Fruit fly (Drosophila melanogaster) whole organism, prepupa: ENCODE results near the gene CG16888.

ENCODE experiments used
- Blimp-1 ChIP-seq: fragments of 200-800 bp; sonication (Bioruptor generic); optimal IDR thresholded peaks from 3 replicates; lab custom pipeline; 2017; ENCODE audit warnings: missing biosample characterization, missing genetic modification characterization, mild to moderate bottlenecking, moderate library complexity, missing genetic modification reagents
- CG10669 ChIP-seq: fragments of 200-800 bp; sonication (Bioruptor generic); optimal IDR thresholded peaks from 3 replicates; lab custom pipeline; 2018; ENCODE audit warnings: missing biosample characterization, mild to moderate bottlenecking, missing genetic modification characterization, moderate library complexity
- CG11294 ChIP-seq: fragments of 200-800 bp; sonication (Bioruptor generic); IDR thresholded peaks from 2 replicates; pipeline ENCODE4 v1.3.6; 2022; ENCODE audit warnings: missing biosample characterization, missing genetic modification characterization
- CG11762 ChIP-seq: fragments of 200-800 bp; sonication (Bioruptor generic); optimal IDR thresholded peaks from 3 replicates; lab custom pipeline; 2016; ENCODE audit warnings: missing biosample characterization, missing genetic modification characterization; ENCODE audit not compliant: insufficient read depth
- CG11902 ChIP-seq: fragments of 200-800 bp; sonication (Bioruptor generic); optimal IDR thresholded peaks from 3 replicates; lab custom pipeline; 2016; ENCODE audit warnings: missing biosample characterization, missing genetic modification characterization
- CG15336 ChIP-seq: fragments of 200-800 bp; sonication (Bioruptor generic); IDR thresholded peaks from 2 replicates; pipeline ENCODE4 v1.3.6; 2022; ENCODE audit warnings: missing biosample characterization, missing genetic modification characterization
- CG1621 ChIP-seq: fragments of 200-800 bp; sonication (Bioruptor generic); optimal IDR thresholded peaks from 3 replicates; lab custom pipeline; 2018; ENCODE audit warnings: missing biosample characterization, mild to moderate bottlenecking, missing genetic modification characterization
- CG3032 ChIP-seq: fragments of 200-800 bp; optimal IDR thresholded peaks from 2 replicates; lab custom pipeline; 2019; ENCODE audit warnings: missing biosample characterization, mild to moderate bottlenecking, missing genetic modification characterization, moderate library complexity
- CG31627 ChIP-seq: fragments of 200-800 bp; sonication (Bioruptor generic); optimal IDR thresholded peaks from 3 replicates; lab custom pipeline; 2016; ENCODE audit warnings: missing biosample characterization, missing genetic modification characterization
- CG3919 ChIP-seq: fragments of 200-800 bp; sonication (Bioruptor generic); optimal IDR thresholded peaks from 3 replicates; lab custom pipeline; 2016; ENCODE audit warnings: missing biosample characterization, missing genetic modification characterization
- CG4318 ChIP-seq: fragments of 200-800 bp; sonication (Bioruptor generic); optimal IDR thresholded peaks from 3 replicates; lab custom pipeline; 2017; ENCODE audit warnings: missing biosample characterization, mild to moderate bottlenecking, missing genetic modification characterization
- CG6163 ChIP-seq: fragments of 200-800 bp; sonication (Bioruptor generic); IDR thresholded peaks from 3 replicates; pipeline ENCODE4 v1.3.6; 2022; ENCODE audit warnings: missing biosample characterization, missing genetic modification characterization
- CG6276 ChIP-seq: fragments of 200-800 bp; sonication (Bioruptor generic); optimal IDR thresholded peaks from 2 replicates; lab custom pipeline; 2017; ENCODE audit warnings: missing biosample characterization, mild to moderate bottlenecking, missing genetic modification characterization
- CG6792 ChIP-seq: fragments of 200-800 bp; sonication (Bioruptor generic); optimal IDR thresholded peaks from 3 replicates; lab custom pipeline; 2016; ENCODE audit warnings: missing biosample characterization, missing genetic modification characterization
- CG6854 ChIP-seq: fragments of 200-800 bp; sonication (Bioruptor generic); optimal IDR thresholded peaks from 2 replicates; lab custom pipeline; 2017; ENCODE audit warnings: missing biosample characterization, mild to moderate bottlenecking, missing genetic modification characterization
- CG7368 ChIP-seq: fragments of 200-800 bp; sonication (Bioruptor generic); optimal IDR thresholded peaks from 3 replicates; lab custom pipeline; 2016; ENCODE audit warnings: missing biosample characterization, missing genetic modification characterization
- CG8119 ChIP-seq: fragments of 200-800 bp; sonication (Bioruptor generic); IDR thresholded peaks from 3 replicates; pipeline ENCODE4 v1.3.6; 2022; ENCODE audit warnings: missing biosample characterization, missing genetic modification characterization
- CG8319 ChIP-seq: fragments of 200-800 bp; sonication (Bioruptor generic); optimal IDR thresholded peaks from 3 replicates; lab custom pipeline; 2016; ENCODE audit warnings: missing biosample characterization, missing genetic modification characterization
- CG8632 ChIP-seq: fragments of 200-800 bp; sonication (Bioruptor generic); optimal IDR thresholded peaks from 3 replicates; lab custom pipeline; 2016; ENCODE audit warnings: missing biosample characterization, missing genetic modification characterization
- CG9139 ChIP-seq: fragments of 200-800 bp; sonication (Bioruptor generic); optimal IDR thresholded peaks from 3 replicates; lab custom pipeline; 2017; ENCODE audit warnings: missing biosample characterization, mild to moderate bottlenecking, missing genetic modification characterization
- Eip75B ChIP-seq: fragments of 200-800 bp; sonication (Bioruptor generic); optimal IDR thresholded peaks from 3 replicates; lab custom pipeline; 2016; ENCODE audit warnings: missing biosample characterization, missing genetic modification characterization
- Eip78C ChIP-seq: fragments of 200-800 bp; sonication (Bioruptor generic); peaks from one replicate; lab custom pipeline; 2016; ENCODE audit warnings: missing biosample characterization, missing genetic modification characterization
- Eip93F ChIP-seq: fragments of 200-800 bp; sonication (Bioruptor generic); optimal IDR thresholded peaks from 2 replicates; lab custom pipeline; 2016; ENCODE audit warnings: missing biosample characterization, mild to moderate bottlenecking, missing genetic modification characterization
- Ets96B ChIP-seq: fragments of 200-800 bp; optimal IDR thresholded peaks from 2 replicates; lab custom pipeline; 2019; ENCODE audit warnings: missing biosample characterization, mild to moderate bottlenecking, missing genetic modification characterization, moderate library complexity
- Gug ChIP-seq: fragments of 200-800 bp; sonication (Bioruptor generic); IDR thresholded peaks from 2 replicates; pipeline ENCODE4 v1.3.6; 2022; ENCODE audit warnings: missing biosample characterization, missing genetic modification characterization
- Hr38 ChIP-seq: sonication (Bioruptor generic); optimal IDR thresholded peaks from 2 replicates; lab custom pipeline; 2016; ENCODE audit warnings: missing biosample characterization, missing genetic modification characterization
- Hr4 ChIP-seq: fragments of 200-800 bp; sonication (Bioruptor generic); optimal IDR thresholded peaks from 3 replicates; lab custom pipeline; 2016; ENCODE audit warnings: missing biosample characterization, missing genetic modification characterization
- Lpt ChIP-seq: fragments of 200-800 bp; sonication (Bioruptor generic); optimal IDR thresholded peaks from 3 replicates; lab custom pipeline; 2016; ENCODE audit warnings: missing biosample characterization, missing genetic modification characterization
- OdsH ChIP-seq: fragments of 200-800 bp; sonication (Bioruptor generic); optimal IDR thresholded peaks from 3 replicates; lab custom pipeline; 2016; ENCODE audit warnings: missing biosample characterization, missing genetic modification characterization
- Sox14 ChIP-seq: fragments of 200-800 bp; sonication (Bioruptor generic); optimal IDR thresholded peaks from 3 replicates; lab custom pipeline; 2016; ENCODE audit warnings: missing biosample characterization, missing genetic modification characterization
- Sox15 ChIP-seq: fragments of 200-800 bp; sonication (Bioruptor generic); optimal IDR thresholded peaks from 3 replicates; lab custom pipeline; 2016; ENCODE audit warnings: missing biosample characterization, missing genetic modification characterization
- achi ChIP-seq: fragments of 200-800 bp; sonication (Bioruptor generic); optimal IDR thresholded peaks from 3 replicates; lab custom pipeline; 2016; ENCODE audit warnings: missing biosample characterization, missing genetic modification characterization
- dac ChIP-seq: fragments of 200-800 bp; sonication (Bioruptor generic); optimal IDR thresholded peaks from 2 replicates; lab custom pipeline; 2017; ENCODE audit warnings: missing biosample characterization, mild to moderate bottlenecking, missing genetic modification characterization
- dsx ChIP-seq: fragments of 200-800 bp; optimal IDR thresholded peaks from 3 replicates; lab custom pipeline; 2019; ENCODE audit warnings: missing biosample characterization, mild to moderate bottlenecking, missing genetic modification characterization, moderate library complexity; ENCODE audit not compliant: poor library complexity, severe bottlenecking
- esn ChIP-seq: fragments of 200-800 bp; sonication (Bioruptor generic); optimal IDR thresholded peaks from 2 replicates; lab custom pipeline; 2016; ENCODE audit warnings: missing biosample characterization, mild to moderate bottlenecking, missing genetic modification characterization, moderate library complexity
- fd85E ChIP-seq: fragments of 200-800 bp; sonication (Bioruptor generic); optimal IDR thresholded peaks from 3 replicates; lab custom pipeline; 2016; ENCODE audit warnings: missing biosample characterization, missing genetic modification characterization
- fkh ChIP-seq: fragments of 200-800 bp; sonication (Bioruptor generic); optimal IDR thresholded peaks from 3 replicates; lab custom pipeline; 2017; ENCODE audit warnings: missing biosample characterization, mild to moderate bottlenecking, missing genetic modification characterization, moderate library complexity
- lz ChIP-seq: fragments of 200-800 bp; sonication (Bioruptor generic); optimal IDR thresholded peaks from 3 replicates; lab custom pipeline; 2016; ENCODE audit warnings: missing biosample characterization, missing genetic modification characterization
- net ChIP-seq: fragments of 200-800 bp; sonication (Bioruptor generic); optimal IDR thresholded peaks from 3 replicates; lab custom pipeline; 2016; ENCODE audit warnings: missing biosample characterization, missing genetic modification characterization
- salr ChIP-seq, 2 experiments: fragments of 200-800 bp; sonication (Bioruptor generic); optimal IDR thresholded peaks; 3 replicates each; lab custom pipeline; 2016 to 2018; ENCODE audit warnings: missing biosample characterization in 2 of 2, missing genetic modification characterization in 2 of 2, mild to moderate bottlenecking in 1 of 2
- spab ChIP-seq: fragments of 200-800 bp; sonication (Bioruptor generic); optimal IDR thresholded peaks from 2 replicates; lab custom pipeline; 2017; ENCODE audit warnings: missing biosample characterization, mild to moderate bottlenecking, missing genetic modification characterization, missing genetic modification reagents
- svp ChIP-seq: fragments of 200-800 bp; sonication (Bioruptor generic); peaks from one replicate; lab custom pipeline; 2016; ENCODE audit warnings: missing biosample characterization, missing genetic modification characterization
- topi ChIP-seq: fragments of 200-800 bp; sonication (Bioruptor generic); optimal IDR thresholded peaks from 3 replicates; lab custom pipeline; 2016; ENCODE audit warnings: missing biosample characterization, missing genetic modification characterization
- vri ChIP-seq: fragments of 200-800 bp; sonication (Bioruptor generic); optimal IDR thresholded peaks from 3 replicates; lab custom pipeline; 2016; ENCODE audit warnings: missing biosample characterization, mild to moderate bottlenecking, missing genetic modification characterization

The CG16888 gene

DNA sequence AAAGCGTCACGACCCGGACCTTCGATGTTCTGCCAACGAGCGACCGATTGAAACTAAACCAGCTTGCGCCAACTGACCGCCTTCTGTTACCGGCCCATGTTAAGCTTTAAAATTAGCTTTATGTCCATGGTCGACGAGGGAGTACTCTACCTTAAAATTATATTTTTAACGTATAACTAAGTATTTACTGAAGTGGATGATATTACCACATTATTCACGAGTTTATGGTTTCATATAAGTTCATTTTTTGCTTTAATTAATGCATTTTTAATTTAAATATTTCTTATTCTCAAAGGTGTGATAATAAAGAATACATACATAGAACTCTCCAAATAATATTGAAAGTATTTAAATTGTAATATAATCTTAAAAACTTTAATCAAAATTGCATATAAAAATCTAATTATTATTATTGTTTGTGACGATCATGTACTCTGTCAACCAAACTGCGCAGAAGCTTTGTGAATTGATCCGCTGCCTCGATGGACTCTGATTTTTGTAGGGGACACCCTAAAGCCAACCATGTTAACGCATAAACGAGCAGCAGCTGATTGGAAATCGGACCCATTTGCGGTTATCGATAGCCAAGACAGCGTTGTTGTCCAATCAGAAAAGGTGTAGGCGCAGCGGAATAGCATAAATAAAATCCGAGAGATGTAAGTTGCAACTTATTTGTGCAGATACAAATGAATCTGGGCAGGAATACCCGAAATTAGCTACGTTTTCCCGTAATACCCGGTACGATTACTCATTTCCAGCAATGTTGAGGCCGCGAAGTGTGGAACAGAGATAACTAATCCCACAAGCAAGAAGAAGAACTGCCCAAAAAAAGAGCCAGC is 32.7 kb downstream of the CG16888 start, which contains the start of the genes CG9008 and p38b (continued):
- peak; percentile 84 for TF ChIP-seq CG4318 (GFP tag; lab: Kevin White, UChicago)
- peak; percentile 86 for TF ChIP-seq spab
- peak; percentile 89 for TF ChIP-seq esn (GFP tag; lab: Kevin White, UChicago)
- peak; percentile 60 for TF ChIP-seq CG31627 (GFP tag; lab: Kevin White, UChicago)
- peak; percentile 76 for TF ChIP-seq Sox15 (GFP tag; lab: Kevin White, UChicago)
- peak; percentile 80 for TF ChIP-seq OdsH (GFP tag; lab: Kevin White, UChicago)
- peak; percentile 68 for TF ChIP-seq topi (GFP tag; lab: Kevin White, UChicago)
- peak; percentile 71 for TF ChIP-seq CG3919
- TF ChIP-seq Ets96B: peak; percentile 88
- TF ChIP-seq dsx (GFP tag; lab: Kevin White, UChicago): peak; percentile 83
- peak; percentile 86 for TF ChIP-seq svp (GFP tag; lab: Kevin White, UChicago)
- TF ChIP-seq Hr4 (GFP tag; lab: Kevin White, UChicago): peak; percentile 71
- TF ChIP-seq Eip78C (GFP tag; lab: Kevin White, UChicago): peak; percentile 97
- TF ChIP-seq dac (GFP tag; lab: Kevin White, UChicago): peak; percentile 39
- peak; percentile 44; the same call in 1 of the 3 replicates for TF ChIP-seq CG6163 (GFP tag; lab: Robert Waterston, UW)
- peak; percentile 68 for TF ChIP-seq Eip75B
- TF ChIP-seq CG11902 (GFP tag; lab: Kevin White, UChicago): peak; percentile 67
- TF ChIP-seq salr (GFP tag; optimal IDR thresholded peaks at IDR 0.05; lab: Kevin White, UChicago): peak; percentile 19 to 86
- TF ChIP-seq CG10669 (GFP tag; lab: Kevin White, UChicago): peak; percentile 73

DNA sequence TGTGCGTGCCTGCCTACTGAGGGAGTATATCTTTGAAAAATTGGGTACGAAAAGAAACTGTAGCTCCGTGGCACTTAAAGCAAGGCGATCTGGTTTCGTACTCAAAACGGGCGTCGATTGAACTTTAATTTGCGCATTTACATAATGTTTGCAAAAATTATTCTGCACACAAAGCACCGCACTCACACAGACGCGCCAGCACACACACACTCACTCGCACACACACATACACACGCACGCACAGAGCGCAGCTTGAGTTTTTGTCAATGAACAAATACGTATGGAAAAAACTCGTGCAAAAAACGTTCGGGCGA is 33.3 kb downstream of the CG16888 start:
- TF ChIP-seq CG11762 (GFP tag; lab: Kevin White, UChicago) (no peak), Blimp-1 (GFP tag; lab: Kevin White, UChicago) (no peak), achi (GFP tag; lab: Kevin White, UChicago) (no peak), CG8319 (no peak), CG11294 (GFP tag; lab: Robert Waterston, UW) (no peak), CG31627 (GFP tag; lab: Kevin White, UChicago) (no peak), Lpt (GFP tag; lab: Kevin White, UChicago) (no peak), Eip93F (no peak), fkh (GFP tag; lab: Kevin White, UChicago) (no peak), CG6276 (GFP tag; lab: Kevin White, UChicago) (no peak), CG6163 (GFP tag; lab: Robert Waterston, UW) (no peak), Sox15 (GFP tag; lab: Kevin White, UChicago) (no peak), CG1621 (no peak), CG7368 (GFP tag; lab: Kevin White, UChicago) (no peak), vri (GFP tag; lab: Kevin White, UChicago) (no peak)

- TF ChIP-seq CG6854 (GFP tag; lab: Kevin White, UChicago) (no peak), CG8632 (GFP tag; lab: Kevin White, UChicago) (no peak), svp (GFP tag; lab: Kevin White, UChicago) (peak; percentile 83)
Measured at dm6 chr2L:13779162-13779561, 33.9 kb downstream of the CG16888 start.

DNA sequence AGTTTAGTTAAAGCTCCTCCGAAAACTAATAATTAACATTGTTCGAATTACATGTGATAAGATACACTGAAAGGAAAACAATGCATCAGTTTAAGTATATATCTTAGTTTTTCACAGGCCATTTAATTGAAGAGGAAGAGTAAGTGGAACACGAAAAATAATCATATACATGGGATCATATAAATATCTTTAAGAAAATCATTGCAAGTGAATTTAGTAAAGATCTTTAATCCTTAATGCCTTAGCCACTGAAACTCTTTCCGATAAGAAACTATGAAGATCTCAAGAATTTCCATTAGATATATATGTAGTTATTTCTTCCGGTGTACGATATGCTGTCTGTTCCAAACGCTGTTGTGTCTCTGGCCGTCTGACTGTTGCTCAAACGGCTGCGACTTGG is 34.4 kb downstream of the CG16888 start:
- TF ChIP-seq Eip93F (no peak), Gug (GFP tag; lab: Robert Waterston, UW) (peak; percentile 63), Hr38 (GFP tag; lab: Kevin White, UChicago) (no peak), CG8119 (peak; percentile 87), fd85E (GFP tag; lab: Kevin White, UChicago) (no peak), Lpt (GFP tag; lab: Kevin White, UChicago) (peak; percentile 57), Sox14 (GFP tag; lab: Kevin White, UChicago) (peak; percentile 40), lz (GFP tag; lab: Kevin White, UChicago) (peak; percentile 37), CG3919 (peak; percentile 44), net (peak; percentile 61), Ets96B (no peak), Blimp-1 (GFP tag; lab: Kevin White, UChicago) (no peak), OdsH (GFP tag; lab: Kevin White, UChicago) (peak; percentile 61), CG15336 (GFP tag; lab: Robert Waterston, UW) (peak; percentile 76), CG6792 (GFP tag; lab: Kevin White, UChicago) (peak; percentile 14), Hr4 (GFP tag; lab: Kevin White, UChicago) (peak; percentile 85), CG9139 (no peak), CG6163 (GFP tag; lab: Robert Waterston, UW) (peak; percentile 73), Eip75B (peak; percentile 2), CG4318 (GFP tag; lab: Kevin White, UChicago) (peak; percentile 77), CG3032 (tag; lab: Kevin White, UChicago) (no peak)
